Worm (Caenorhabditis elegans): ENCODE results near the gene R07A4.3.

ce11 chrX:10770988-10771496, 17.5 kb downstream of the R07A4.3 start:
- TF ChIP-seq lag-1 (GFP tag; IDR thresholded peaks at IDR 0.05) (no peak), ceh-27 (GFP tag; optimal IDR thresholded peaks at IDR 0.05) (no peak), C06A6.2 (GFP tag; conservative IDR thresholded peaks at IDR 0.05) (peak; percentile 75), ama-1 (optimal IDR thresholded peaks at IDR 0.05) (no peak), ama-1 (GFP tag; optimal IDR thresholded peaks at IDR 0.05) (no peak)
